Fruit fly (Drosophila melanogaster): ENCODE results near the gene CG33557.

The CG33557 gene

DNA sequence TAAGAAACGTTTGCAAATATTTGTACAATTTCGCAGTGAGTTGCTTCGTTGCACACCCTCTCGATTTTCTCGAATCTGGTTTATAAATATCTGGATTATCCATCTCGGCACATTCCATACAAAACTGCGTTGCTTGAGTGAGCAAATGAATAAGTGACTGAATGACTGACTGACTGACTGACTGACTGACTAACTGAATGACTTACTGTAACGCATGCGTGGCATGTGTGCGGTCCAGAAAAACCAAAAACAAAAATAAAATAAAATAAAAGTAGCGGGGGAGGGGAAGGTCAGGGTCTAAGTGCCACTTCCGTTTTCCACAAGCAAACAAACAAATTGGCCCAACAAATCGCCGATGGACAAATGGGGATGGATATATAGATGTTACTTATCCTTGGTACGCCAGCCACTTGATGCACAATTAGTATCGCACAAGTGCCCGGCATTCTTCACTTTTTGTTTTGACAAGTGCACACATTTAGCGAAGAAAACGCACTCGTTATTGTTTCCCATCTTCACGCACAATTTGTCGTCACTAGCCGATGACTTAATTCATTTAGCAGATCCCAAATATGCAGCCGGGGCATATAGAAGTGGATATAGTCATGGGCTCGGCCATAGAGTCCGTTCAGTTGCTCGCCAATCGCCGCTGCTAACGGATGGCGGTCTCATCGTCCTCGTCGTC lies at the start of gene CG33557:
Gene CG33557, plus strand, starts transcription at position 635 of the 685 bp plus-strand sequence.
- TF ChIP-seq ttk (optimal IDR thresholded peaks at IDR 0.05), result no peak
- TF ChIP-seq psq (optimal IDR thresholded peaks at IDR 0.05), result no peak

DNA sequence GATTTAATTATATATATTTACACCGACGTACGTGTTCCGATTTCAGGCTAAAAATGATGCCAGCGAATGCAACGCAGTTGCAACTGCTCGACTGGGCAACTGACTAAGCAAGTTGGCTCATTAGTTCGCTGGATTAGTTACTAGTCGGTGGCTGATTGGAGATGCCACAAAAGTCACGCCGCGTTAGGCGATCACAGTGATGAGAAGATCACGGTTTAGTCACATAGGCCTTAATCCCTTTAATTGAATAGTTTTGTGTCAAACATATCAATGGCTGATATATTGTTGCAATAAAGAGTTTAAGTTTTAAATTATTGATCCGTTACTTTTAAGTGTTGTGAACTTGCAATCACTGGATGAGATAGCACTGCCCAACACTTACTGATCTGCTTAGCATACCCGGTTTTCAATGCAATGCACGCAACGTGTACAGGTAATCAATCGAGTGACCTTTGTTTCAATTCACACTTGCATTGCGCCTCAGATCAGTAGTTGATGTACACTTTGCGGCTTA lies 44.2 kb upstream of the CG33557 start, which contains the start of the genes CG1791 and CG1889:
Gene CG1791, minus strand, starts transcription at position 101 of the 514 bp plus-strand sequence.
Gene CG1889, plus strand, starts transcription at position 464 of the 514 bp plus-strand sequence.
- TF ChIP-seq psq (optimal IDR thresholded peaks at IDR 0.05) (no peak), insv (optimal IDR thresholded peaks at IDR 0.05) (no peak), h (optimal IDR thresholded peaks at IDR 0.05) (no peak), Sin3A (optimal IDR thresholded peaks at IDR 0.05) (no peak), ttk (optimal IDR thresholded peaks at IDR 0.05) (no peak), Myc (optimal IDR thresholded peaks at IDR 0.05) (no peak)

DNA sequence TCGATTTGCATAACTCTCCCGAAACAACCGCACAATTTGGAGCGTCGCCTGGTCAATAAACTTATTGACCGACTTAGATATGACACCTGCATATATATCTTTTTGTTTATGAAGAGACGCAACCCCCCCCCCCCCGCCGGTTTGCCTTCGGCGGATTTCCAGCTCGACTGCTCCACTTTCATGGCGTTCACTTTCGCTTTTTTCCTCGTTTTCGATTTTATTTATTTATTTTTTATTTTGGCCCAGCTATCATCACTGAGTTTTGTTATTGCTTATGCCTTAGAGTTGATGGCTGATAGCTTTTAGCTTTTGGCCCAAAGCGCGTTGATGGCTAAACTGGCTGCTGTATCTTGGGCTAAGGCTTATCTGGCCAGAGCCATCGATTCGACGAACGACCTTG lies 33.0 kb upstream of the CG33557 start:
- TF ChIP-seq insv (optimal IDR thresholded peaks at IDR 0.05) (no peak), ttk (optimal IDR thresholded peaks at IDR 0.05) (no peak), psq (optimal IDR thresholded peaks at IDR 0.05) (no peak), Sin3A (optimal IDR thresholded peaks at IDR 0.05) (no peak), Myc (optimal IDR thresholded peaks at IDR 0.05) (no peak), h (optimal IDR thresholded peaks at IDR 0.05) (no peak)

DNA sequence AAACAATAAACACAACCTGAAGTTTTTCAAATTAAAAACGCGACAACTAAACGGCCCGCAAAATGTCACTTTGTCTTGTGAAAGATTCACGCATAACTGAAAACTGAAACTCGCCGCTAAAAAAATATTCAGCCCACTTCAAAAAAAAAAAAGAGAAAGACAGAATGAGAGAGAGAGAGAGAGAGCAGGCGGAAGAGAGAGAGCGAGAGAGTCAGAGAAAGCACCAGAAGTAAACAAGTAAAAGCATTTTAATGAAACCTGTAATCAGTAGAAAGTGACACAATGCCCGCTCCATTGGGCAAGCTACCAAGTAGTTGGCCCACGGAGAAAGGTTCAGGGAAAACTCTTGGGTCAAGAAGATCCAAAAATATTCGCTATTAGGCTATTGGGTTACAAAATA lies 31.7 kb upstream of the CG33557 start, which contains the start of gene CG43386:
Gene CG43386, minus strand, starts transcription at position 101 of the 400 bp plus-strand sequence.
- TF ChIP-seq insv (optimal IDR thresholded peaks at IDR 0.05) (no peak), ttk (optimal IDR thresholded peaks at IDR 0.05) (no peak)

DNA sequence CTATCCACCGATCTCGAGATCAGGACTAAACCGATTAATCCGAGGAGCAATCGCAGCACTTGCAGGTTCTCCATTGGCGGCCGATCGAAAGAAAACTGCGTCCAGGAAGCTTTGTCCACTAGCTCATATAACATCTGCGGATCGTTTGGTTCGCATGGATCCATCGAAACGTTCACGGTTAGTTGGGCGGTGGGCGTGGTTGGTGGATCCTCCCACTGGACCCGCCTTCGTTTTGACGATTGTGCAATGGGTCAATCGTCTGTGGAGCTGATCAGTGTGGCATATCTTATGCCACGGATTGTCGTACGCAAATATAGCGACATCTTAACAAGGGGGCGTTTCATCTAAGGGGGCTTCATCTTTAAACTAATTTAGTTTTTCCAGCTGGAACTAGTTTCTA lies 28.5 kb upstream of the CG33557 start, which contains the start of gene CG15252:
Gene CG15252, minus strand, starts transcription at position 101 of the 400 bp plus-strand sequence.
- no peak for TF ChIP-seq insv (optimal IDR thresholded peaks at IDR 0.05)
- no peak for TF ChIP-seq Myc (optimal IDR thresholded peaks at IDR 0.05)
- TF ChIP-seq ttk (optimal IDR thresholded peaks at IDR 0.05), result no peak
- no peak for TF ChIP-seq Sin3A (optimal IDR thresholded peaks at IDR 0.05)
- TF ChIP-seq psq (optimal IDR thresholded peaks at IDR 0.05), result no peak
- TF ChIP-seq h (optimal IDR thresholded peaks at IDR 0.05), result no peak

DNA sequence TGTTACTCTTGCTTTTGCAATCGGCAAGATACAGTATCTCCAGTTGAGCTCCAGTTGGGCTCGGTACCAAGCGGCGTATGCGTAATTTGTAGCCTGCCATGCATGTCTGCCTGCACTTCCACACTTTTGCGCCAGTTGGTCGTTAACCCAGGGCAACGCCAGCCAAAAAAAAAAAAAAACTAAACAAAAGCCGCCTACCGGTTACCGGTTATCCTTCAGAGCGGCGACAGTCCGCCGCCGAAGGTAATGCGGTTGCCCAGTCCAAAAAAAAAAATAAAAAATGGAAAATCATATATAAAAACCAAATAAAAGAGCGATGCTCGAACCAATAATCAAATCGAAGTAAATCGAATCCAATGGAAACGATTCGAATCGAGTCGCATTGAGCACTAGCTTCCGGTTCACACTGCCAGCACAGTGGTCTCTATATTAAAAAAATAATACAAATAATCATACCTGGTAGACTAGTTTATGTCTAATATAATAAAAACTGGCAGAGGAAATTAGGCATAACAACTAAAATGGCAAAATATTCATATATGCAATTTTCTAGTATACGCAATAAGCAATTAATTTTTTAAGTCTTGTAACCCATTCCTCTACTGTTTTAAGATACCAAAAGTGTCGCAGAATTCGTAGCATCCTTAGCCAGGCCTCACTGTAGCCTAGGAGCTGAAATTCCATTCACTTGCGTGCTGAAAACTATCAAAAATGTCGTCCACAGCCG lies 21.5 kb upstream of the CG33557 start:
- no peak for TF ChIP-seq Sin3A (optimal IDR thresholded peaks at IDR 0.05)
- TF ChIP-seq Myc (optimal IDR thresholded peaks at IDR 0.05), result no peak
- TF ChIP-seq insv (optimal IDR thresholded peaks at IDR 0.05), result no peak
- TF ChIP-seq psq (optimal IDR thresholded peaks at IDR 0.05), result no peak
- TF ChIP-seq h (optimal IDR thresholded peaks at IDR 0.05), result no peak
- TF ChIP-seq ttk (optimal IDR thresholded peaks at IDR 0.05), result no peak

DNA sequence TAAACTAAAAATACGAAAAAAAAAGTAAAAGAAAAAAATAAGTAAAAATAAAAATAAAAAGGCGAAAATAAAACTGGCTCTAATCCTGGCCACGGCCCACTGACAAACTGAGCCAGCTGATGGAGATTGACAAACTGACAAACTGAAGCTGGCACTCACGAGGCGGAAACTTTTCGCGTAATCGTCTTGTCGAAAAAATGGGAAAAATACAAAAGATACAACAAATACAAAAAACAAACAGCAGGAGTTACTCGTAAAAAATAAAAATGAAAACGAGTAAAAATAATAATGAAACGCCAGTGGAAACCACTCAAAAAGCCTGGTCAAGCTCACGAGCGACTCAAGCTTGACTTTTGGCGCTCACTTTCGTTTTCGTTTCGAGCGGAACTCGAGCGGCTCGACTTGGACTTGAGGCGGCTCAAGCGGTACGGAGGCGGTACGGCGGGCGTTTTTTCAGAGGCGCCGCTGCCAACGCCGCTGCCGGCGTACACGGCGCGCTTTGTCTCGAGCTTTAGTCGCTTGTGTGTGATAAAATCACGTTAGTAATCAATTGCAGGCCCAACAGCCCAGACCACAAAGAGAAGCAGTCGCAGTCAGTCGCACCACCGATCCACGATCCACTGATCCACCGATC lies 19.7 kb upstream of the CG33557 start, which contains the start of gene CG32694:
Gene CG32694, plus strand, starts transcription at position 537 of the 634 bp plus-strand sequence.
- no peak for TF ChIP-seq Sin3A (optimal IDR thresholded peaks at IDR 0.05)
- no peak for TF ChIP-seq ttk (optimal IDR thresholded peaks at IDR 0.05)
- TF ChIP-seq insv (optimal IDR thresholded peaks at IDR 0.05), result no peak
- no peak for TF ChIP-seq h (optimal IDR thresholded peaks at IDR 0.05)
- TF ChIP-seq Myc (optimal IDR thresholded peaks at IDR 0.05), result no peak
- TF ChIP-seq psq (optimal IDR thresholded peaks at IDR 0.05), result no peak

DNA sequence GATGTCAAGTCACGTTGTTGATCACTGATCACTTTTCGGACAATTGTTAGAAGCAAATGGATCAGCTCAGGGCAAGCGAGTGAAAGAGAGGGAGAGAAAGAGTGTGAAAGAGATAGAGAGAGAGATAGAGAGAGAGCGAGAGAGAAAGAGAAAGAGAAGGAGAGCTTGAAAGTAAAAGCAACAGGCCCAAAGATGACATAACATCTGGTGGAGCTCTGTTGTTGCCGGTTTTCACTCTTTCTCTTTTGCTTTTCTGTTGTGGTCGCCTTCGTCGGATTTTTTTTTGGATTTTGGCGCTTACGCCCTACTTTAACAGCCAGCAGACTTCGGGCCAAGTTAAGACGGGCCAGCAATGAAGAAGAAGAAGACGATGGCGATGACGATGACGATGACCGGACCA lies 18.0 kb upstream of the CG33557 start:
- no peak for TF ChIP-seq Myc (optimal IDR thresholded peaks at IDR 0.05)
- TF ChIP-seq ttk (optimal IDR thresholded peaks at IDR 0.05), result no peak
- no peak for TF ChIP-seq Sin3A (optimal IDR thresholded peaks at IDR 0.05)
- TF ChIP-seq insv (optimal IDR thresholded peaks at IDR 0.05), result no peak
- TF ChIP-seq h (optimal IDR thresholded peaks at IDR 0.05), result no peak
- TF ChIP-seq psq (optimal IDR thresholded peaks at IDR 0.05), result no peak

DNA sequence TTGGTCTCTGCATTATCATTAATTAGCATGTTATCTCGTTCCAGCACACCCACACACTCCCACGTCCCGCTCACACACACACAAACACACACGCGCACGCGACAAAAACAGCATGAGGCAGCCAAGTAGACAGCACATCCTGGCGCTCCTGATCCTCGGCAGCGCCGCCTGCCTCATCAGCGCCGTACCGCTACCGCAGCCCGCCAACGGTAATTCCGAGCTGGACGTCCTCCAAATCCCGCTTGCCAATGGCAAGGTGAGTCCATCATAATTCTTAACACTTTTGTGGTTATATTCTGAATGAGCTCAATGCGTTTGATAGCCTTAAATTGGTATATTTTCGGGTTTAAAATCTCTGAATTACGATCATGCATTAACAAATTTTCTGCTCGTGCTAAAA lies 16.1 kb upstream of the CG33557 start:
- TF ChIP-seq psq (optimal IDR thresholded peaks at IDR 0.05), result no peak
- TF ChIP-seq Sin3A (optimal IDR thresholded peaks at IDR 0.05), result no peak
- TF ChIP-seq ttk (optimal IDR thresholded peaks at IDR 0.05), result no peak
- no peak for TF ChIP-seq insv (optimal IDR thresholded peaks at IDR 0.05)
- no peak for TF ChIP-seq h (optimal IDR thresholded peaks at IDR 0.05)
- no peak for TF ChIP-seq Myc (optimal IDR thresholded peaks at IDR 0.05)

DNA sequence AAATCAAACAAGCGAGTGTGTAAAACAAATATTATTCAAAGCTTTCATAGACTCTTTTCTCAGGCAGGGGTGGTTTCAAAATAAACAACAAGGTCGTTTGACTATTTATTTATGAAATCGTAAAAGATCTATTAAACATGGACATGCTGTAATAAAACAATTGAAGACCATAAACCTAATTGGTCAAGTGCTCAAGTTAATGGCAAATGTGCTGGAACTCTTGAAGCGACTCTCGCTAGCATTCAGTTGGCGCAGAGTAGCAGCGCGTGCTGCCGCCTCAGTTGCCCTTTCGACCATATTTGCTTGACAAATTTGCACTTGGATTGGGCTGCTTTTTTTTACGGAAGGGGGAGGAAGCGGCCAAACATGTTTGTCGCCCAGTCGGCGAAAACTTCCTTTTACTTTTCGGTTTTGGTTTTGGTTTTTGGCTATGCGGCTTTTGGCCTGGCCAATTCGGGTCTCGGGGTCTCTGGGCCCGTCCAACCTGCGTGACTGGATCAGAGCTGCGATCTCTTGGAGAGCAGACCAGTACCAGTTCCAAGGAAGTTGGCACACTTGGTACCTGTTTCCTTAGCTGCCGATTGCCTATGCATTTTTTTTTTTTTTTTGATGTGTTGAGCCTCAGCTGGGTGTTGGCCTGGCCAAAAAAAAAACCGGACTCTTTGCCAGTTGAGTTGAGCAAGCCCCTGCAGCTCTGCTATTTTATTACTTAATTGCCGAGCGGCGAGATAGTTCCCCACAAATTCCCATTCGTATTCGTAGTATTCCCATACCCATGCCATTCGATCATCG lies 15.4 kb upstream of the CG33557 start:
- no peak for TF ChIP-seq h (optimal IDR thresholded peaks at IDR 0.05)
- TF ChIP-seq Myc (optimal IDR thresholded peaks at IDR 0.05), result no peak
- no peak for TF ChIP-seq Sin3A (optimal IDR thresholded peaks at IDR 0.05)
- TF ChIP-seq insv (optimal IDR thresholded peaks at IDR 0.05), result no peak
- no peak for TF ChIP-seq ttk (optimal IDR thresholded peaks at IDR 0.05)
- no peak for TF ChIP-seq psq (optimal IDR thresholded peaks at IDR 0.05)
